Worm (Caenorhabditis elegans) whole organism, young adult: ENCODE results near the gene ogdh-2.

ENCODE experiments used
- B0035.1 ChIP-seq: sonication (generic microtip); optimal IDR thresholded peaks from 2 replicates; lab custom pipeline; 2016; ENCODE audit warnings: missing genetic modification characterization, mild to moderate bottlenecking, missing compliant biosample characterization, missing genotype, missing genetic modification reagents
- F49E8.2 ChIP-seq: sonication (generic microtip); optimal IDR thresholded peaks from 3 replicates; lab custom pipeline; 2017; ENCODE audit warnings: missing genetic modification characterization, mild to moderate bottlenecking, missing compliant biosample characterization, antibody characterized with exemption, moderate library complexity; ENCODE audit not compliant: insufficient read depth
- T26A5.8 ChIP-seq: sonication (generic microtip); optimal IDR thresholded peaks from 2 replicates; lab custom pipeline; 2016; ENCODE audit warnings: missing genetic modification characterization, missing compliant biosample characterization
- Y53G8AR.9 ChIP-seq: fragments of 200-800 bp; sonication (Bioruptor generic); conservative IDR thresholded peaks from 2 replicates; pipeline ENCODE4 v1.3.6; 2022; ENCODE audit warnings: missing genetic modification reagents, missing genetic modification characterization, missing compliant biosample characterization
- athp-1 ChIP-seq: sonication (generic microtip); optimal IDR thresholded peaks from 2 replicates; lab custom pipeline; 2017; ENCODE audit warnings: mild to moderate bottlenecking, missing genetic modification characterization, missing compliant biosample characterization
- attf-3 ChIP-seq: fragments of 200-800 bp; sonication (Bioruptor generic); conservative IDR thresholded peaks from 2 replicates; pipeline ENCODE4 v1.3.6; 2022; ENCODE audit warnings: missing genetic modification reagents, missing genetic modification characterization, missing compliant biosample characterization
- attf-5 ChIP-seq: fragments of 200-800 bp; sonication (Bioruptor generic); optimal IDR thresholded peaks from 2 replicates; lab custom pipeline; 2018; ENCODE audit warnings: mild to moderate bottlenecking, missing genetic modification characterization, missing compliant biosample characterization
- bed-1 ChIP-seq: fragments of 200-800 bp; sonication (Bioruptor generic); IDR thresholded peaks from 2 replicates; pipeline ENCODE4 v1.3.6; 2022; ENCODE audit warnings: missing genetic modification reagents, missing genetic modification characterization, missing compliant biosample characterization
- bed-2 ChIP-seq: fragments of 200-800 bp; sonication (Bioruptor generic); IDR thresholded peaks from 2 replicates; pipeline ENCODE4 v1.3.6; 2022; ENCODE audit warnings: missing genetic modification reagents, missing genetic modification characterization, missing compliant biosample characterization
- ccch-3 ChIP-seq: fragments of 200-800 bp; sonication (Bioruptor generic); optimal IDR thresholded peaks from 2 replicates; lab custom pipeline; 2018; ENCODE audit warnings: mild to moderate bottlenecking, missing genetic modification characterization, missing compliant biosample characterization
- cebp-1 ChIP-seq, 2 experiments: fragments of 200-800 bp in 1 of 2; sonication (Bioruptor generic) in 1 of 2; sonication (generic microtip) in 1 of 2; IDR thresholded peaks in 1 of 2; optimal IDR thresholded peaks in 1 of 2; 2 replicates each; pipeline versions ENCODE4 v1.3.6 to Lab custom; 2017 to 2022; ENCODE audit warnings: missing compliant biosample characterization in 2 of 2, missing genetic modification characterization in 2 of 2, mild to moderate bottlenecking in 1 of 2, missing genetic modification reagents in 1 of 2, moderate library complexity in 1 of 2
- cebp-2 ChIP-seq: fragments of 200-800 bp; sonication (Bioruptor generic); IDR thresholded peaks from 2 replicates; pipeline ENCODE4 v1.3.6; 2022; ENCODE audit warnings: missing genetic modification characterization, missing compliant biosample characterization
- ceh-27 ChIP-seq: fragments of 200-800 bp; sonication (Bioruptor generic); optimal IDR thresholded peaks from 2 replicates; lab custom pipeline; 2018; ENCODE audit warnings: mild to moderate bottlenecking, missing genetic modification characterization, moderate library complexity, missing compliant biosample characterization
- efl-1 ChIP-seq: fragments of 150-350 bp; optimal IDR thresholded peaks from 2 replicates; lab custom pipeline; 2014; ENCODE audit warnings: missing biosample characterization, missing genetic modification reagents, missing genetic modification characterization
- hlh-12 ChIP-seq: sonication (generic microtip); optimal IDR thresholded peaks from 2 replicates; lab custom pipeline; 2016; ENCODE audit warnings: missing genetic modification characterization, missing compliant biosample characterization
- let-607 ChIP-seq, 2 experiments: fragments of 200-800 bp in 1 of 2; sonication (Bioruptor generic) in 1 of 2; sonication (generic microtip) in 1 of 2; optimal IDR thresholded peaks; 2 replicates each; lab custom pipeline; 2016 to 2018; ENCODE audit warnings: mild to moderate bottlenecking in 2 of 2, missing compliant biosample characterization in 2 of 2, missing genetic modification characterization in 2 of 2, moderate library complexity in 2 of 2, missing genotype in 1 of 2
- lin-35 ChIP-seq, 3 experiments: fragments of 150-350 bp in 2 of 3; sonication (generic microtip) in 1 of 3; optimal IDR thresholded peaks; 2 replicates each; lab custom pipeline; 2014 to 2018; ENCODE audit warnings: missing biosample characterization in 3 of 3, missing genetic modification characterization in 3 of 3, missing genetic modification reagents in 3 of 3
- lin-40 ChIP-seq: sonication (generic microtip); optimal IDR thresholded peaks from 2 replicates; lab custom pipeline; 2016; ENCODE audit warnings: missing genetic modification characterization, mild to moderate bottlenecking, missing compliant biosample characterization, missing genotype, missing genetic modification reagents
- lin-54 ChIP-seq: fragments of 200-800 bp; sonication (Bioruptor generic); optimal IDR thresholded peaks from 2 replicates; lab custom pipeline; 2018; ENCODE audit warnings: mild to moderate bottlenecking, missing genetic modification characterization, missing compliant biosample characterization
- lsy-27 ChIP-seq: sonication (generic microtip); optimal IDR thresholded peaks from 2 replicates; lab custom pipeline; 2017; ENCODE audit warnings: missing genetic modification characterization, mild to moderate bottlenecking, missing compliant biosample characterization, antibody characterized with exemption, missing genotype, borderline replicate concordance; ENCODE audit not compliant: insufficient read depth
- madf-10 ChIP-seq: sonication (generic microtip); optimal IDR thresholded peaks from 2 replicates; lab custom pipeline; 2016; ENCODE audit warnings: mild to moderate bottlenecking, missing genetic modification characterization, missing compliant biosample characterization
- mcd-1 ChIP-seq: fragments of 200-800 bp; sonication (Bioruptor generic); IDR thresholded peaks from 2 replicates; pipeline ENCODE4 v1.3.6; 2022; ENCODE audit warnings: missing genetic modification reagents, missing genetic modification characterization, missing compliant biosample characterization
- nhr-120 ChIP-seq: fragments of 200-800 bp; sonication (Bioruptor generic); IDR thresholded peaks from 2 replicates; pipeline ENCODE4 v1.3.6; 2022; ENCODE audit warnings: missing genetic modification characterization, missing compliant biosample characterization
- nhr-179 ChIP-seq: sonication (generic microtip); optimal IDR thresholded peaks from 2 replicates; lab custom pipeline; 2016; ENCODE audit warnings: mild to moderate bottlenecking, missing genetic modification characterization, missing compliant biosample characterization
- nhr-80 ChIP-seq: sonication (generic microtip); optimal IDR thresholded peaks from 2 replicates; lab custom pipeline; 2016; ENCODE audit warnings: missing genetic modification characterization, missing compliant biosample characterization
- pbrm-1 ChIP-seq: fragments of 200-800 bp; sonication (Bioruptor generic); IDR thresholded peaks from 2 replicates; pipeline ENCODE4 v1.3.6; 2022; ENCODE audit warnings: missing genetic modification reagents, missing genetic modification characterization, missing compliant biosample characterization
- rcor-1 ChIP-seq: fragments of 200-800 bp; sonication (Bioruptor generic); IDR thresholded peaks from 2 replicates; pipeline ENCODE4 v1.3.6; 2022; ENCODE audit warnings: missing genetic modification reagents, missing genetic modification characterization, missing compliant biosample characterization
- sdz-38 ChIP-seq: sonication (generic microtip); optimal IDR thresholded peaks from 2 replicates; lab custom pipeline; 2016; ENCODE audit warnings: missing genotype, missing genetic modification characterization, missing compliant biosample characterization
- sea-2 ChIP-seq: fragments of 200-800 bp; sonication (Bioruptor generic); IDR thresholded peaks from 2 replicates; pipeline ENCODE4 v1.3.6; 2022; ENCODE audit warnings: missing genetic modification characterization, missing compliant biosample characterization
- ztf-25 ChIP-seq: fragments of 200-800 bp; sonication (Bioruptor generic); IDR thresholded peaks from 2 replicates; pipeline ENCODE4 v1.3.6; 2022; ENCODE audit warnings: missing genetic modification reagents, missing genetic modification characterization, missing compliant biosample characterization
- ztf-28 ChIP-seq: fragments of 200-800 bp; sonication (Bioruptor generic); IDR thresholded peaks from 2 replicates; pipeline ENCODE4 v1.3.6; 2022; ENCODE audit warnings: missing genetic modification reagents, missing genetic modification characterization, missing compliant biosample characterization
- ztf-6 ChIP-seq: fragments of 200-800 bp; sonication (Bioruptor generic); IDR thresholded peaks from 2 replicates; pipeline ENCODE4 v1.3.6; 2022; ENCODE audit warnings: missing genetic modification reagents, missing genetic modification characterization, missing compliant biosample characterization

The ogdh-2 gene

DNA sequence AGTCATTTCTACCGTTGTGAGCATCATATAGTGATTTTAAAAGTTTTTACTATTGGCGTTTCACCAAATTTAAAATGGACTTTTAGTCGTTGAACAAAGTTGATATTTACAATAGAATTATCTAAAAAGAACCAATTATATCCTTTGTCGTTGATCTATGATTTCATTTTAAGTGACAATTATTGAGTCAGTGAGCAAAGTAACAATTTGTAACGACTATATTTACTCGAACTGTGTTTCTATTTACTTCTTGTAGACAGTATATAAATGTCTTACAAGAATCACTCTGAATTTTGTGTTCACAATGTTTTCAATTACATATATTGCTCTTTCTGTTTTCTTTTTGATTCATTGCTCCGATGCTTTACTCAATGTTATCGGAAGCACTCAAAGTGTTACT is 46.8 kb downstream of the ogdh-2 start, which contains the start of gene ttr-22:
ttr-22 (plus strand) TSS at position 301 of the 400 bp plus-strand sequence.
- TF ChIP-seq pbrm-1 (GFP tag; lab: Robert Waterston, UW) = no peak
- no peak for TF ChIP-seq attf-5 (GFP tag; lab: Kevin White, UChicago)
- no peak for TF ChIP-seq efl-1 (GFP tag; lab: Kevin White, UChicago)
- TF ChIP-seq ztf-6 (GFP tag; lab: Robert Waterston, UW) = no peak
- TF ChIP-seq sdz-38 (tag; lab: Kevin White, UChicago) = no peak
- no peak for TF ChIP-seq sea-2 (GFP tag; lab: Robert Waterston, UW)
- TF ChIP-seq ztf-28 (GFP tag; lab: Robert Waterston, UW) = no peak
- TF ChIP-seq lin-54 (GFP tag; lab: Kevin White, UChicago) = no peak
- no peak for TF ChIP-seq lin-35 (GFP tag; optimal IDR thresholded peaks at IDR 0.05; lab: Kevin White, UChicago)

DNA sequence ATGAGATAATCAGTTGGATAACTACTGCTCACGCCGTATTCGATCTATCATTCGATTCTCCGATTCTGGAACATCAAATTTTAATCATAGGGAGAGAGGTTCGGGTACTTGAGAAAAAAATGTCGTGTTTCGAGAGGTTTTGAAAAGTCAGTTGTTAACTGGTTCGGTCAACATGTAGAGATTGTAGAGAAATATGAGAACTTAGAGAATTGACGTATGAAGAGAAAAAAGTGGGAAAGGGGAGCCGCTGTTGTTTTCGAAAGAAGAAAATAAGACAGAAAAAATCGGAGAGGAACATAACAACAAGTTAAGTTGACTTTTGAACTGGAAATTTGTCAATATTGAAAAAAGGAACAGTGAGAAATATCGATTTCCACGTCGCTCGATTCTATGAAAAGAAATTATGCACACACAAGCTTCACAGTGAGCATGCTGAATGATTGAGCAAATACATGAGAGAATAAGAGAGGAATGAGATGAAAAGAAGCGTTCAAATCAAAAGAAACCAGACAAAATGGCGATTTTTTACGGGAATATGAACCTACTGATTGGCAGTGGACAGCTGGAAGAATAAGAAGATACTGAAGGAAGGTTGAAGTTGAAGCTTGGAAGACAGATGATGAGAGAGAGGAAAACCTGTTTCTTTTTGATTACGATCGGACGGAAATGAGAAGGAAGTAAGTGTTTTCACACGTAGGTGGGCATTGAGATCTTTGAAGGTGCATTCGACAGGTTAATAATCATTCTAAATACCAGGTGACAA is 50.9 kb downstream of the ogdh-2 start, which contains the start of the genes T04H1.13, slfl-5 and rad-50:
T04H1.13 (minus strand) TSS at position 51 of the 763 bp plus-strand sequence.
slfl-5 (minus strand) TSS at position 65 of the 763 bp plus-strand sequence.
rad-50 (plus strand) TSS at position 667 of the 763 bp plus-strand sequence.
- TF ChIP-seq let-607 (tag; optimal IDR thresholded peaks at IDR 0.05; lab: Kevin White, UChicago) (peak; percentile 82 to 92), nhr-120 (GFP tag; lab: Robert Waterston, UW) (no peak), nhr-80 (tag; lab: Kevin White, UChicago) (peak; percentile 76), ceh-27 (peak; percentile 31)

DNA sequence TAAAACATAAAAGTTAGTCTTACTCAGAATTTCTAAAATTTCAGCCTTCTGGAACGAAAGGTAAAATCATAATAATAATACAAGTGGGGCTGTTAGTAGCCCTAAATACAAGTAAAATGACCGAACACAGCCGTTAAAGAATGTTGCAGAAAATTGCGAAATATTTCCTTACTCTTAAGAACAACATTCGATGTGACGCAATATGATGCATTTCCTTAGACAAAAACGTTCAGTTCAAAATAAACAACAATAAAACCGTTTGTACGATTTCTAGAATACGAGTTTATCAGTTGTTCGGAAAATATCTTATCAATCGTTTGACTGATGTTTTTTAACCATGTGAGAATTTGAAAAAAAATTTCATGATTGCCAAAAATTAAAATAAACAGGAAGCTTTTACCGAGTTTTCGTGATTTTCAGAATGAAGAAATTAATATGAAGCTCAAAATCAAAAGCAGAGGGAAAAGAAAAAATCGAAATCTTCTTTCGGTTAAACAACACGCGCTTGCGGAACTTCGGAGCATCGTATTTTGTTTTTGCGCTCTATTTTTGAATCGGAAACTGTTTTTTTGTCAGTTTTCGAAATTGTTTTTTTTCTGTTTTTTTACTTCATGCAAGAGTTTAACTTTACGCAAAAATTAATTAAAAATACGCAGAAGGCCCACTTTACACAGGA is 51.6 kb downstream of the ogdh-2 start:
- TF ChIP-seq mcd-1 (GFP tag; lab: Robert Waterston, UW) (no peak), cebp-1 (GFP tag; IDR thresholded peaks at IDR 0.05; lab: Robert Waterston, UW) (peak; percentile 77; the same call in 1 of the 2 replicates), cebp-1 (tag; optimal IDR thresholded peaks at IDR 0.05; lab: Kevin White, UChicago) (peak; percentile 94), attf-3 (peak; percentile 90), F49E8.2 (tag; lab: Kevin White, UChicago) (no peak), bed-2 (no peak)

DNA sequence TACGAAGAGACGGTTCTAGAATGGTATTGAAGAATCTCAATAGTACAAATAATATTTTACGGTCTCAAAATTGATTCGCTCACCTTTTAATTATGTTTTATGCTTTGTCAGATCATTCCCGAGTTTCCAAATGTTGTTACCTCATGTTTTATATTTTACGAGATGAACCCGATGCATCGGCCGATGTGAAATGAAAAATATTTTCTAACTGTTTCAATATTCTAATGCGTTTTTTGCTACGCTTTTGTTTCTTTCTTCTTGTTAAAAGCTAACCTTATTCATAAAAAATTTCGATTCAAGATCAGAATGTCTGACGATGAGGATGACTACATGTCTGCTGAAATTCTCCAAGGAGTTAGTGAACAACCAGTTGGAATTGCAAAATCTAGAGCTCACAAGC is 56.7 kb downstream of the ogdh-2 start, which contains the start of gene T04H1.5:
T04H1.5 (plus strand) TSS at position 301 of the 400 bp plus-strand sequence.
- no peak for TF ChIP-seq B0035.1 (tag; lab: Kevin White, UChicago)
- no peak for TF ChIP-seq rcor-1 (GFP tag; lab: Robert Waterston, UW)
- no peak for TF ChIP-seq athp-1 (tag; lab: Kevin White, UChicago)
- no peak for TF ChIP-seq bed-1 (GFP tag; lab: Robert Waterston, UW)
- TF ChIP-seq T26A5.8 (tag; lab: Kevin White, UChicago) = no peak
- no peak for TF ChIP-seq sea-2 (GFP tag; lab: Robert Waterston, UW)
- TF ChIP-seq madf-10 (tag; lab: Kevin White, UChicago) = no peak
- no peak for TF ChIP-seq ztf-25 (GFP tag; lab: Robert Waterston, UW)
- TF ChIP-seq nhr-179 (tag; lab: Kevin White, UChicago) = no peak
- TF ChIP-seq hlh-12 (tag; lab: Kevin White, UChicago) = no peak
- TF ChIP-seq Y53G8AR.9 (GFP tag; lab: Robert Waterston, UW) = no peak
- no peak for TF ChIP-seq lsy-27 (tag; lab: Kevin White, UChicago)
- no peak for TF ChIP-seq lin-40 (tag; lab: Kevin White, UChicago)
- TF ChIP-seq ccch-3 (GFP tag; lab: Kevin White, UChicago) = no peak
- TF ChIP-seq cebp-2 (GFP tag; lab: Robert Waterston, UW) = no peak
- TF ChIP-seq, all 124 proteins: peak for 0
